Worm (Caenorhabditis elegans) whole organism, late embryonic: ENCODE data around the gene hlh-15.

Experiments used
- fkh-10 ChIP-seq: fragments of 150-350 bp; optimal IDR thresholded peaks from 2 replicates; lab custom pipeline; 2014; ENCODE audit warnings: missing biosample characterization, missing genetic modification reagents, missing genetic modification characterization
- pqm-1 ChIP-seq: sonication (generic microtip); optimal IDR thresholded peaks from 2 replicates; lab custom pipeline; 2016; ENCODE audit warnings: missing genetic modification characterization, missing compliant biosample characterization

DNA sequence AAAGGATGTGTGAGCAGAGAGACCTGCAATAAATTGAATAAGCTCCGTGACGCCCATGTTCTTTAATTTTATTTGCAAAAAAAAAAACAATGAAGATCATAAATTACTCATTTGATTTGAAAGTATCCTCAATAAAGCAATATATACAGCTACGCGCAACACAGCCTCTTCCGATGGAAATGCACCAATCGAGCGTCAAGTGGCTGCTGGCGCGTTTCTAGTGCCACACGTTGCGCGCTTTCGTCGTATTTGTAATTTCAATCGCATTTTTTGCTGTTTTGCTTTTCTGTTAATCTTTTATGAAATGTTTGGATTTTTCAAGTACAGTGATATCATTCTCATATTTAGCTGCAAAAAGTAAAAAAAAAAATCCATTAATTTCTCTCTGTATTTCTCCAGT, 30.9 kb downstream of the hlh-15 start:
- TF ChIP-seq pqm-1 (tag; lab: Kevin White, UChicago) (no peak), fkh-10 (GFP tag; lab: Kevin White, UChicago) (no peak)
